Worm (Caenorhabditis elegans) whole organism, L4/young adult: ENCODE measurements around the gene ccdc-47.

Experiments used
- W03F9.2 ChIP-seq: fragments of 150-350 bp; optimal IDR thresholded peaks from 2 replicates; lab custom pipeline; 2014; ENCODE audit warnings: missing biosample characterization, missing genetic modification characterization
- dao-5 ChIP-seq: sonication (generic microtip); optimal IDR thresholded peaks from 2 replicates; lab custom pipeline; 2016; ENCODE audit warnings: missing genotype, missing genetic modification characterization, moderate library complexity, missing compliant biosample characterization
- him-1 ChIP-seq: sonication (generic microtip); optimal IDR thresholded peaks from 2 replicates; lab custom pipeline; 2016; ENCODE audit warnings: missing genotype, missing genetic modification reagents, missing genetic modification characterization, missing compliant biosample characterization

DNA sequence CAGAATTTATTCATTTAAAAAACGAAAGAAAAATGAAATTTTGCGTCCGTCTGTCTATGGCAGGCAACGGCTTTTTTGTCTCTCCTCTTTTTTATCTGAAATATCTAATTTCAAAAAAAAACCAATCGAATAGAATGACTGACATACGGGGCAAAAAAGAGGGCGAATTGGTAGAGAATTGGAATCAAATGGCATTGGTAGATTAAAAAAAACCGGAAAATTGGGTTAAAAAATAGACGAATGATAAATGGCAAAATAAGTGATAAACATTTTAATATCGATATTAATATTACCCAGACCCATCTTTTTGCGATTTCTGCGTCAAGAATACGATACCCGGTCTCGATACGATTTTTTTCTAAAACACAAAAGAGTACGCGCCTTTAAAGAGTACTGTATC is 15.2 kb upstream of the ccdc-47 start, which contains the start of gene tir-1:
- TF ChIP-seq W03F9.2 = no peak
- no peak for TF ChIP-seq him-1
- no peak for TF ChIP-seq dao-5 (tag; lab: Kevin White, UChicago)
